Worm (Caenorhabditis elegans): Measurements from ENCODE around the gene str-87.

DNA sequence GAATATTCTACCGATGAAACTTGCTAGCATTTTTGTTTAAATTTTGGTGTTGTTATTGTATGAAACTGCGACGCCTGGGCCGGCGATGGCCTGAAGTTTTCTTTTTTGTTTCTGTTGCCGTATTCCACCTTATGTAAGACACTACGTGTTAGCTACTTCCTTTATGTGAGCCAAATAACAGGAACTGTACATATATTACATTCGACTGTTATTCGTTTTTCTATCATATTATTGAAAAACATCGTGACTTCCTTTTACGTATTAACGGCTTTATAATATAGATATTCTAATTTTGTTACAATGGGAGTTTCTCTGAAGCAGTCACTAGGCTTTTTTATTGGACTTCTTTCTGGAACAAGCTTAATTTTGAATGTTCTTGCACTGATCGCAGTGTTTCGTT, 17.2 kb upstream of the str-87 start, which contains the start of gene srx-3:
- no peak for TF ChIP-seq unc-62 (GFP tag; optimal IDR thresholded peaks at IDR 0.05)
- TF ChIP-seq lin-13 (GFP tag; optimal IDR thresholded peaks at IDR 0.05): no peak
- no peak for TF ChIP-seq lin-39 (tag; optimal IDR thresholded peaks at IDR 0.05)
- no peak for TF ChIP-seq unc-55 (GFP tag; optimal IDR thresholded peaks at IDR 0.05)
- no peak for TF ChIP-seq R02D3.7 (tag; optimal IDR thresholded peaks at IDR 0.05)
- no peak for TF ChIP-seq egl-27 (tag; optimal IDR thresholded peaks at IDR 0.05)
- TF ChIP-seq peb-1 (tag; optimal IDR thresholded peaks at IDR 0.05): no peak
